Fruit fly (Drosophila melanogaster): ENCODE data around the gene CG5274.

Gene CG5274

DNA sequence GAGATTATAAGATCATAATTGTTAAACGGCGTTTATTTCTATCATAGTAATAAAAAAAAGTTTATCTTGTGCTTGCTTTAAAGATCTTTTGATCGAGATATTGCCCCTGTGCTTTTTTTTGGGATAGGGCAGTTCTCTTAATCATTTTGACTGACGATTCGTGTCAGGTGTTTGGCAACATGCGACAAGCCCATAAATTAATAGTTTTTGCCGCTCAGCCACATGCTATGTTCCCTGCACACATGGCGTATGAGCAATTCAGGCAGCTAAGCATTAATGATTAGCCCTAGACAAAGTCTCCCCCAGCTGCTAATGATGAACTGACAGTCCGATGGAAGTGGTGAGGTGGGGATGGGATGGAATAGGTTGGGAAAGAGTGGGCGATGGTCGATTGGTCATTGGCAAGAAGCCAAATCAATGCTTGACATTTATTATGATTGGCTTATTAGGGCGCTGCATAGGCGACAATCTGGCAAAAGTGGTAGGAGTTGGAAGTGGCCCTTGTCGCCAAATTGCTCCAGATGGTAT, 13.5 kb upstream of the CG5274 start (continued):
- TF ChIP-seq Ets65A (GFP tag): no peak
- TF ChIP-seq sr (GFP tag; IDR thresholded peaks at IDR 0.05): peak; percentile 98
- TF ChIP-seq CG10543 (GFP tag; optimal IDR thresholded peaks at IDR 0.05): peak; percentile 53
- peak; percentile 92 for TF ChIP-seq nau (GFP tag; optimal IDR thresholded peaks at IDR 0.05)
- peak; percentile 37 for TF ChIP-seq gro (GFP tag; optimal IDR thresholded peaks at IDR 0.05)
- TF ChIP-seq chinmo (GFP tag; IDR thresholded peaks at IDR 0.05; ENCODE audit: partially characterized antibody): peak; percentile 30; the same call in 1 of the 4 replicates
- TF ChIP-seq Rfx (GFP tag; IDR thresholded peaks at IDR 0.05): 0 out of 2 replicates have a peak, but pooled peaks have one; percentile 5
- TF ChIP-seq toy (GFP tag; IDR thresholded peaks at IDR 0.05): no peak

DNA sequence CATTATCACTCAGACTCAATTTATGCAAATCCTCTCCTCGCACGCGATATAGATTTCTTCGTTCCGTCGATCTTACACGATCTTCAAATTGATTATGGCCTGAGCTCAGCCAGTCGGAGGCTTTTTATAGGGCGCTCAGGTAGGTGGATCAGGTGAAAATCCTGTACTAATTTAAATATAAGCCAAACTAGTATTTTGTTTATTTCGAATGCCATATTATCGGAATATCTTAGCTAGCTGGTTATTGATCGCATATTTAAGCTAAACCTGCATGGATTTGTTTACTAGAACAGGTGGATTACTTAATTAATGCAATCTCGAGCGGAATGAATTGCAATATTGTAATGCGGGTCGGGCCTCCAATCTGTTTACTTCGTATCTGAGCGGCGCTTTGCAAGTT, 12.3 kb upstream of the CG5274 start, which contains the start of gene Hpd:
Hpd (minus strand) TSS at position 101 of the 400 bp plus-strand sequence.
- TF ChIP-seq chinmo (GFP tag; IDR thresholded peaks at IDR 0.05; ENCODE audit: partially characterized antibody) (0 out of 4 replicates have a peak, but pooled peaks have one; percentile 8), CG9797 (GFP tag; optimal IDR thresholded peaks at IDR 0.05) (no peak), CG13624 (GFP tag; optimal IDR thresholded peaks at IDR 0.05) (no peak)

DNA sequence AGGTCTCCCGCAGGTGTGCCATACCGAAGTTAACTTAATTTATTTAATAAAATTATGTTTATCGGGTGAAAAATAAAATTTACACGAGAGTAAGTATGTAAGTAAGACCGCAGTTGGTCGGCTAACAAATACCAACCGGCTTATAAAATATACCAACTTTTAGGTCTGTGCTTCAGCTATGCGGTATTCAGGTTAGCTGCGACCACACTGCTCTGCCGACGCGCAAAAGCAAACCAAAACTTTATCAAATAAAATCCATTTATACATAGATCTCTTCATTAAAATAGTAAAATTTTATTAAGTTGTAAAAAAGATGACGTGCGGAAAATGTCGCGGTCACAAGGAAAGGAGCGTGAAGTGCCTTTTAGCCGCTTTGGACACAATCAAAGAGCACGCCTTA, 8.6 kb upstream of the CG5274 start, which contains the start of the genes mRpL15 and CtIP:
mRpL15 (minus strand) TSS at position 141 of the 400 bp plus-strand sequence.
CtIP (plus strand) TSS at position 182 of the 400 bp plus-strand sequence.
- TF ChIP-seq Ets97D (GFP tag; optimal IDR thresholded peaks at IDR 0.05) (peak; percentile 38), CG8924 (tag; optimal IDR thresholded peaks at IDR 0.05) (peak; percentile 3), E2f1 (GFP tag; IDR thresholded peaks at IDR 0.05) (no peak), Adf1 (GFP tag; IDR thresholded peaks at IDR 0.05) (0 out of 2 replicates have a peak, but pooled peaks have one; percentile 31), CG4617 (GFP tag; optimal IDR thresholded peaks at IDR 0.05; ENCODE audit: borderline replicate concordance) (peak; percentile 87), zfh1 (GFP tag; IDR thresholded peaks at IDR 0.05) (no peak), CG30020 (tag; optimal IDR thresholded peaks at IDR 0.05) (peak; percentile 13), tap (tag; optimal IDR thresholded peaks at IDR 0.05) (no peak), Xbp1 (GFP tag; optimal IDR thresholded peaks at IDR 0.05) (no peak), CG17829 (tag; optimal IDR thresholded peaks at IDR 0.05) (peak; percentile 24), gem (tag; optimal IDR thresholded peaks at IDR 0.05) (no peak), CG12769 (tag; optimal IDR thresholded peaks at IDR 0.05) (no peak), YL-1 (GFP tag; optimal IDR thresholded peaks at IDR 0.05) (peak; percentile 75), CG8765 (GFP tag; IDR thresholded peaks at IDR 0.05) (no peak), CG2116 (GFP tag; optimal IDR thresholded peaks at IDR 0.05) (peak; percentile 5), jumu (GFP tag; optimal IDR thresholded peaks at IDR 0.05) (no peak), CG13287 (GFP tag; IDR thresholded peaks at IDR 0.05; ENCODE audit: partially characterized antibody) (peak; percentile 51; the same call in 1 of the 2 replicates), CG17912 (GFP tag; optimal IDR thresholded peaks at IDR 0.05) (no peak), CG9876 (GFP tag; optimal IDR thresholded peaks at IDR 0.05) (no peak), sisA (GFP tag; IDR thresholded peaks at IDR 0.05) (no peak), sob (GFP tag; IDR thresholded peaks at IDR 0.05) (no peak), CG17186 (GFP tag; optimal IDR thresholded peaks at IDR 0.05) (peak; percentile 49), pzg (GFP tag; optimal IDR thresholded peaks at IDR 0.05) (peak; percentile 79), trem (tag; optimal IDR thresholded peaks at IDR 0.05) (peak; percentile 53), Rfx (GFP tag; IDR thresholded peaks at IDR 0.05) (no peak), pita (GFP tag; optimal IDR thresholded peaks at IDR 0.05) (no peak), CG15696 (tag; optimal IDR thresholded peaks at IDR 0.05) (no peak), CG34376 (GFP tag; optimal IDR thresholded peaks at IDR 0.05) (no peak), Pdp1 (GFP tag; optimal IDR thresholded peaks at IDR 0.05) (peak in 1 of 2 experiments; percentile 29), E2f2 (GFP tag; IDR thresholded peaks at IDR 0.05) (peak; percentile 68), wek (GFP tag; optimal IDR thresholded peaks at IDR 0.05) (no peak), CG11504 (tag; optimal IDR thresholded peaks at IDR 0.05) (no peak), CG4730 (GFP tag; IDR thresholded peaks at IDR 0.05) (no peak), amos (GFP tag; IDR thresholded peaks at IDR 0.05; ENCODE audit: partially characterized antibody) (peak; percentile 36; the same call in 1 of the 2 replicates), BEAF-32 (GFP tag; optimal IDR thresholded peaks at IDR 0.05) (peak; percentile 43), CG14710 (tag; optimal IDR thresholded peaks at IDR 0.05) (peak; percentile 11), CG10209 (GFP tag; optimal IDR thresholded peaks at IDR 0.05) (no peak)

Measured in whole organism, embryonic.